Fruit fly (Drosophila melanogaster) whole organism, adult: ENCODE results near the gene Dnai2.

Experiments used
- CG11617 ChIP-seq: fragments of 200-800 bp; sonication (Bioruptor generic); optimal IDR thresholded peaks from 2 replicates; lab custom pipeline; 2017; ENCODE audit warnings: mild to moderate bottlenecking, missing biosample characterization, missing genetic modification reagents, missing genetic modification characterization
- CG12768 ChIP-seq: fragments of 200-800 bp; sonication (Bioruptor generic); optimal IDR thresholded peaks from 2 replicates; lab custom pipeline; 2017; ENCODE audit warnings: missing biosample characterization, missing genetic modification characterization, mild to moderate bottlenecking, moderate library complexity, missing genetic modification reagents
- CG14711 ChIP-seq: fragments of 200-800 bp; sonication (Bioruptor generic); optimal IDR thresholded peaks from 2 replicates; lab custom pipeline; 2018; ENCODE audit warnings: missing biosample characterization, mild to moderate bottlenecking, missing genetic modification characterization, moderate library complexity
- CG1620 ChIP-seq: fragments of 200-800 bp; sonication (Bioruptor generic); optimal IDR thresholded peaks from 2 replicates; lab custom pipeline; 2016; ENCODE audit warnings: missing biosample characterization, missing genetic modification characterization
- CG33017 ChIP-seq: fragments of 200-800 bp; sonication (Bioruptor generic); optimal IDR thresholded peaks from 2 replicates; lab custom pipeline; 2018; ENCODE audit warnings: missing biosample characterization, mild to moderate bottlenecking, missing genetic modification characterization, moderate library complexity
- CG5204 ChIP-seq: fragments of 200-800 bp; sonication (Bioruptor generic); optimal IDR thresholded peaks from 2 replicates; lab custom pipeline; 2016; ENCODE audit warnings: missing biosample characterization, missing genetic modification characterization
- CG7045 ChIP-seq: fragments of 200-800 bp; sonication (Bioruptor generic); optimal IDR thresholded peaks from 2 replicates; lab custom pipeline; 2017; ENCODE audit warnings: missing biosample characterization, mild to moderate bottlenecking, missing genetic modification characterization
- CG7101 ChIP-seq: fragments of 200-800 bp; sonication (Bioruptor generic); optimal IDR thresholded peaks from 2 replicates; lab custom pipeline; 2018; ENCODE audit warnings: missing biosample characterization, mild to moderate bottlenecking, missing genetic modification characterization, moderate library complexity
- Clk ChIP-seq: fragments of 200-800 bp; sonication (Bioruptor generic); optimal IDR thresholded peaks from 2 replicates; lab custom pipeline; 2017; ENCODE audit warnings: missing biosample characterization, missing genetic modification characterization
- Crg-1 ChIP-seq: fragments of 200-800 bp; sonication (Bioruptor generic); optimal IDR thresholded peaks from 2 replicates; lab custom pipeline; 2016; ENCODE audit warnings: missing biosample characterization, missing genetic modification characterization
- Hr96 ChIP-seq: fragments of 200-800 bp; sonication (Bioruptor generic); optimal IDR thresholded peaks from 2 replicates; lab custom pipeline; 2016; ENCODE audit warnings: missing biosample characterization, missing genetic modification characterization
- Mnt ChIP-seq: fragments of 200-800 bp; sonication (Bioruptor generic); optimal IDR thresholded peaks from 2 replicates; lab custom pipeline; 2016; ENCODE audit warnings: missing biosample characterization, mild to moderate bottlenecking, missing genetic modification characterization
- bab1 ChIP-seq: fragments of 200-800 bp; sonication (Bioruptor generic); optimal IDR thresholded peaks from 3 replicates; lab custom pipeline; 2019; ENCODE audit warnings: missing biosample characterization, mild to moderate bottlenecking, missing genetic modification characterization, moderate library complexity
- cic ChIP-seq: fragments of 200-800 bp; sonication (Bioruptor generic); optimal IDR thresholded peaks from 2 replicates; lab custom pipeline; 2017; ENCODE audit warnings: missing biosample characterization, mild to moderate bottlenecking, missing genetic modification characterization, moderate library complexity
- cnc ChIP-seq, 2 experiments: fragments of >200 bp; optimal IDR thresholded peaks; 2 replicates each; lab custom pipeline; 2017
- kay ChIP-seq: fragments of 200-800 bp; sonication (Bioruptor generic); peaks from one replicate; lab custom pipeline; 2016; ENCODE audit warnings: missing biosample characterization, missing genetic modification characterization, borderline replicate concordance
- ovo ChIP-seq: fragments of 200-800 bp; sonication (Bioruptor generic); optimal IDR thresholded peaks from 2 replicates; lab custom pipeline; 2016; ENCODE audit warnings: missing biosample characterization, missing genetic modification characterization
- pad ChIP-seq: fragments of 200-800 bp; sonication (Bioruptor generic); optimal IDR thresholded peaks from 3 replicates; lab custom pipeline; 2017; ENCODE audit warnings: missing biosample characterization, missing genetic modification characterization, mild to moderate bottlenecking, moderate library complexity, missing genetic modification reagents
- tj ChIP-seq: fragments of 200-800 bp; sonication (Bioruptor generic); optimal IDR thresholded peaks from 3 replicates; lab custom pipeline; 2017; ENCODE audit warnings: missing biosample characterization, mild to moderate bottlenecking, missing genetic modification characterization, moderate library complexity
- toe ChIP-seq: fragments of 200-800 bp; sonication (Bioruptor generic); optimal IDR thresholded peaks from 2 replicates; lab custom pipeline; 2016; ENCODE audit warnings: missing biosample characterization, missing genetic modification characterization

Dnai2 gene

dm6 chr3L:11699163-11699562 is at the start of gene Dnai2:
Dnai2 (minus strand) TSS chr3L:11699263.
- no peak for TF ChIP-seq CG5204
- no peak for TF ChIP-seq cic (GFP tag; lab: Kevin White, UChicago)

- TF ChIP-seq ovo (GFP tag; lab: Kevin White, UChicago): no peak
- no peak for TF ChIP-seq CG1620 (GFP tag; lab: Kevin White, UChicago)
- no peak for TF ChIP-seq CG33017
- no peak for TF ChIP-seq bab1
- TF ChIP-seq CG7045 (GFP tag; lab: Kevin White, UChicago): no peak
- no peak for TF ChIP-seq pad (GFP tag; lab: Kevin White, UChicago)
- no peak for TF ChIP-seq Crg-1 (GFP tag; lab: Kevin White, UChicago)
- no peak for TF ChIP-seq CG11617 (GFP tag; lab: Kevin White, UChicago)
- TF ChIP-seq CG12768 (GFP tag; lab: Kevin White, UChicago): no peak
- no peak for TF ChIP-seq tj
- no peak for TF ChIP-seq cnc (optimal IDR thresholded peaks at IDR 0.05; lab: Kevin White, UChicago)
- no peak for TF ChIP-seq cic (GFP tag; lab: Kevin White, UChicago)
- TF ChIP-seq CG5204: no peak
- TF ChIP-seq kay: no peak
- TF ChIP-seq Mnt (GFP tag; lab: Kevin White, UChicago): no peak
- TF ChIP-seq toe (GFP tag; lab: Kevin White, UChicago): no peak
- TF ChIP-seq CG14711 (tag; lab: Kevin White, UChicago): no peak
- no peak for TF ChIP-seq Hr96 (GFP tag; lab: Kevin White, UChicago)
Measured at dm6 chr3L:11731841-11732240, 32.8 kb upstream of the Dnai2 start, which contains the start of gene CG32087. CG32087 (plus strand) TSS chr3L:11732141.

dm6 chr3L:11728147-11728546 is 29.1 kb upstream of the Dnai2 start, which contains the start of gene sunn:
sunn (plus strand) TSS chr3L:11728348.
- TF ChIP-seq CG14711 (tag; lab: Kevin White, UChicago): no peak
- no peak for TF ChIP-seq toe (GFP tag; lab: Kevin White, UChicago)
- TF ChIP-seq ovo (GFP tag; lab: Kevin White, UChicago): no peak
- TF ChIP-seq kay: peak; percentile 86
- TF ChIP-seq cnc (optimal IDR thresholded peaks at IDR 0.05; lab: Kevin White, UChicago): no peak
- no peak for TF ChIP-seq CG12768 (GFP tag; lab: Kevin White, UChicago)

- TF ChIP-seq Crg-1 (GFP tag; lab: Kevin White, UChicago): no peak
- TF ChIP-seq tj: peak; percentile 77
- no peak for TF ChIP-seq ovo (GFP tag; lab: Kevin White, UChicago)
- TF ChIP-seq CG1620 (GFP tag; lab: Kevin White, UChicago): no peak
- peak; percentile 4 for TF ChIP-seq CG5204
- TF ChIP-seq kay: no peak
- peak; percentile 43 for TF ChIP-seq CG33017
- peak; percentile 48 for TF ChIP-seq CG14711 (tag; lab: Kevin White, UChicago)
- TF ChIP-seq CG7101: peak; percentile 54
- TF ChIP-seq toe (GFP tag; lab: Kevin White, UChicago): no peak
- TF ChIP-seq Hr96 (GFP tag; lab: Kevin White, UChicago): peak; percentile 4
- TF ChIP-seq cnc (optimal IDR thresholded peaks at IDR 0.05; lab: Kevin White, UChicago): no peak
- no peak for TF ChIP-seq CG11617 (GFP tag; lab: Kevin White, UChicago)
- TF ChIP-seq pad (GFP tag; lab: Kevin White, UChicago): no peak
- TF ChIP-seq bab1: no peak
- no peak for TF ChIP-seq CG12768 (GFP tag; lab: Kevin White, UChicago)
- TF ChIP-seq Mnt (GFP tag; lab: Kevin White, UChicago): no peak
- TF ChIP-seq CG7045 (GFP tag; lab: Kevin White, UChicago): no peak
- TF ChIP-seq cic (GFP tag; lab: Kevin White, UChicago): no peak
- TF ChIP-seq Clk (GFP tag; lab: Kevin White, UChicago): no peak
Measured at dm6 chr3L:11721498-11721946, 22.5 kb upstream of the Dnai2 start.

dm6 chr3L:11720780-11721179 is 21.7 kb upstream of the Dnai2 start, which contains the start of gene Bmcp:
Bmcp (plus strand) TSS chr3L:11720934.
- TF ChIP-seq bab1 (peak; percentile 42), kay (no peak)

dm6 chr3L:11717993-11718392 is 18.9 kb upstream of the Dnai2 start:
- TF ChIP-seq CG1620 (GFP tag; lab: Kevin White, UChicago) (no peak), Crg-1 (GFP tag; lab: Kevin White, UChicago) (no peak), CG5204 (no peak), CG7045 (GFP tag; lab: Kevin White, UChicago) (no peak), cic (GFP tag; lab: Kevin White, UChicago) (no peak), Mnt (GFP tag; lab: Kevin White, UChicago) (no peak), cnc (optimal IDR thresholded peaks at IDR 0.05; lab: Kevin White, UChicago) (no peak), CG14711 (tag; lab: Kevin White, UChicago) (no peak), Hr96 (GFP tag; lab: Kevin White, UChicago) (no peak), pad (GFP tag; lab: Kevin White, UChicago) (no peak), bab1 (no peak), ovo (GFP tag; lab: Kevin White, UChicago) (no peak), toe (GFP tag; lab: Kevin White, UChicago) (no peak), Clk (GFP tag; lab: Kevin White, UChicago) (no peak), CG12768 (GFP tag; lab: Kevin White, UChicago) (no peak), CG11617 (GFP tag; lab: Kevin White, UChicago) (no peak)

- TF ChIP-seq cic (GFP tag; lab: Kevin White, UChicago): no peak
- no peak for TF ChIP-seq kay
- no peak for TF ChIP-seq CG11617 (GFP tag; lab: Kevin White, UChicago)
- TF ChIP-seq tj: no peak
Measured at dm6 chr3L:11717300-11717699, 18.2 kb upstream of the Dnai2 start.
